Worm (Caenorhabditis elegans): Measurements from ENCODE around the gene F21D5.7.

Gene F21D5.7

ce11 chrIV:8782172-8782571 is 38.7 kb upstream of the F21D5.7 start (continued):
- peak; percentile 81 for TF ChIP-seq nhr-20 (tag; optimal IDR thresholded peaks at IDR 0.05)
- no peak for TF ChIP-seq tlp-1 (tag; optimal IDR thresholded peaks at IDR 0.05)
- no peak for TF ChIP-seq mab-9 (GFP tag; IDR thresholded peaks at IDR 0.05)
- no peak for TF ChIP-seq unc-30 (tag; optimal IDR thresholded peaks at IDR 0.05)
- peak; percentile 39 for TF ChIP-seq lin-13 (GFP tag; optimal IDR thresholded peaks at IDR 0.05)
- no peak for TF ChIP-seq fkh-10 (GFP tag; optimal IDR thresholded peaks at IDR 0.05)
- TF ChIP-seq egl-13 (tag; optimal IDR thresholded peaks at IDR 0.05) = no peak
- TF ChIP-seq lir-3 (tag; optimal IDR thresholded peaks at IDR 0.05; ENCODE audit: poor library complexity) = peak; percentile 30
- peak; percentile 62 for TF ChIP-seq nhr-19 (GFP tag; conservative IDR thresholded peaks at IDR 0.05)
- peak; percentile 23 for TF ChIP-seq snpc-4 (tag; optimal IDR thresholded peaks at IDR 0.05)
- TF ChIP-seq ztf-4 (tag; optimal IDR thresholded peaks at IDR 0.05) = peak; percentile 47

- TF ChIP-seq rnt-1 (tag; optimal IDR thresholded peaks at IDR 0.05) (no peak), aha-1 (tag; optimal IDR thresholded peaks at IDR 0.05) (no peak), lin-35 (GFP tag; optimal IDR thresholded peaks at IDR 0.05) (no peak), pax-3 (tag; optimal IDR thresholded peaks at IDR 0.05) (no peak), ceh-90 (tag; optimal IDR thresholded peaks at IDR 0.05) (no peak), Y116A8C.19 (tag; optimal IDR thresholded peaks at IDR 0.05; ENCODE audit: borderline replicate concordance) (no peak)
Measured at ce11 chrIV:8778045-8778444, 34.5 kb upstream of the F21D5.7 start, which contains the start of gene C33D9.6. C33D9.6 (minus strand) TSS chrIV:8778145.

ce11 chrIV:8772800-8773256 is 29.3 kb upstream of the F21D5.7 start, which contains the start of gene F20C5.6:
F20C5.6 (minus strand) TSS chrIV:8773206.
- TF ChIP-seq efl-1 (optimal IDR thresholded peaks at IDR 0.05) = no peak
- TF ChIP-seq efl-1 (GFP tag; optimal IDR thresholded peaks at IDR 0.05 in 1 of 2) = peak in 1 of 2 experiments; percentile 26
- TF ChIP-seq tlp-1 (tag; optimal IDR thresholded peaks at IDR 0.05) = no peak

- no peak for TF ChIP-seq dpl-1 (GFP tag; optimal IDR thresholded peaks at IDR 0.05)
- no peak for TF ChIP-seq mdl-1 (tag; optimal IDR thresholded peaks at IDR 0.05)
- no peak for TF ChIP-seq nhr-76 (tag; optimal IDR thresholded peaks at IDR 0.05)
- no peak for TF ChIP-seq aly-2 (tag; optimal IDR thresholded peaks at IDR 0.05)
- no peak for TF ChIP-seq unc-98 (GFP tag; IDR thresholded peaks at IDR 0.05)
- no peak for TF ChIP-seq F16B12.6 (tag; optimal IDR thresholded peaks at IDR 0.05)
- TF ChIP-seq lin-39 (tag; optimal IDR thresholded peaks at IDR 0.05) = no peak
- TF ChIP-seq unc-86 (tag; optimal IDR thresholded peaks at IDR 0.05) = no peak
Measured at ce11 chrIV:8769539-8769938, 26.0 kb upstream of the F21D5.7 start, which contains the start of gene F20C5.5. F20C5.5 (minus strand) TSS chrIV:8769639.

ce11 chrIV:8764567-8764966 is 21.1 kb upstream of the F21D5.7 start, which contains the start of gene cdc-50.B:
cdc-50.B (plus strand) TSS chrIV:8764867.
- TF ChIP-seq blmp-1 (tag; optimal IDR thresholded peaks at IDR 0.05) = peak; percentile 18
- no peak for TF ChIP-seq ztf-11 (tag; optimal IDR thresholded peaks at IDR 0.05)

ce11 chrIV:8762471-8762870 is 19.0 kb upstream of the F21D5.7 start:
- TF ChIP-seq mep-1 (tag; optimal IDR thresholded peaks at IDR 0.05) = no peak
- no peak for TF ChIP-seq nhr-85 (tag)
- no peak for TF ChIP-seq unc-62 (GFP tag; optimal IDR thresholded peaks at IDR 0.05)
- peak; percentile 11 for TF ChIP-seq skn-1 (tag; optimal IDR thresholded peaks at IDR 0.05)
- peak; percentile 35 for TF ChIP-seq isw-1 (GFP tag; IDR thresholded peaks at IDR 0.05)
- TF ChIP-seq ces-1 (GFP tag; optimal IDR thresholded peaks at IDR 0.05) = no peak
- TF ChIP-seq nhr-47 (tag; optimal IDR thresholded peaks at IDR 0.05) = peak; percentile 45
- no peak for TF ChIP-seq elt-2 (tag; optimal IDR thresholded peaks at IDR 0.05)
- peak; percentile 14 for TF ChIP-seq xbp-1 (tag; optimal IDR thresholded peaks at IDR 0.05)
- TF ChIP-seq ceh-63 (GFP tag; optimal IDR thresholded peaks at IDR 0.05) = no peak
- no peak for TF ChIP-seq nhr-12 (tag; optimal IDR thresholded peaks at IDR 0.05)
- peak; percentile 92 for TF ChIP-seq dsc-1 (tag; optimal IDR thresholded peaks at IDR 0.05)
- no peak for TF ChIP-seq vab-15 (tag; optimal IDR thresholded peaks at IDR 0.05)
- TF ChIP-seq nhr-77 (tag; optimal IDR thresholded peaks at IDR 0.05) = no peak
- no peak for TF ChIP-seq ztf-11 (tag; optimal IDR thresholded peaks at IDR 0.05)
- no peak for TF ChIP-seq zip-4 (GFP tag; optimal IDR thresholded peaks at IDR 0.05)
- TF ChIP-seq C34B4.2 (tag; optimal IDR thresholded peaks at IDR 0.05) = no peak
- no peak for TF ChIP-seq sup-37 (GFP tag; optimal IDR thresholded peaks at IDR 0.05)
- no peak for TF ChIP-seq unc-30 (tag; optimal IDR thresholded peaks at IDR 0.05)
- TF ChIP-seq lin-13 (GFP tag; optimal IDR thresholded peaks at IDR 0.05) = no peak

All from whole organism, L1 larva.